Fruit fly (Drosophila melanogaster): ENCODE results near the gene Mnn1.

The Mnn1 gene

dm6 chr2L:7107890-7108289 is 51.8 kb downstream of the Mnn1 start:
- TF ChIP-seq foxo (GFP tag; optimal IDR thresholded peaks at IDR 0.05): no peak
- TF ChIP-seq CrebA (GFP tag; optimal IDR thresholded peaks at IDR 0.05; ENCODE audit: borderline replicate concordance): no peak
- TF ChIP-seq usp (GFP tag; optimal IDR thresholded peaks at IDR 0.05): no peak
- TF ChIP-seq Jra (GFP tag; optimal IDR thresholded peaks at IDR 0.05): no peak
- TF ChIP-seq dl (GFP tag; optimal IDR thresholded peaks at IDR 0.05; ENCODE audit: insufficient read depth in 1 of 2, partially characterized antibody in 2 of 2): no peak

- TF ChIP-seq CrebA (GFP tag; optimal IDR thresholded peaks at IDR 0.05; ENCODE audit: borderline replicate concordance): no peak
- no peak for TF ChIP-seq pan (optimal IDR thresholded peaks at IDR 0.05)
- TF ChIP-seq Hr83 (GFP tag; optimal IDR thresholded peaks at IDR 0.05; ENCODE audit: poor library complexity, severe bottlenecking): no peak
- no peak for TF ChIP-seq psq (GFP tag; optimal IDR thresholded peaks at IDR 0.05)
- TF ChIP-seq HLH106 (tag; optimal IDR thresholded peaks at IDR 0.05): no peak
- no peak for TF ChIP-seq Hnf4 (GFP tag; optimal IDR thresholded peaks at IDR 0.05)
- no peak for TF ChIP-seq dmrt93B (GFP tag; optimal IDR thresholded peaks at IDR 0.05)
- no peak for TF ChIP-seq Rel (GFP tag; optimal IDR thresholded peaks at IDR 0.05)
- TF ChIP-seq Rel (tag; optimal IDR thresholded peaks at IDR 0.05): no peak
- TF ChIP-seq CG9705 (GFP tag; optimal IDR thresholded peaks at IDR 0.05): no peak
- TF ChIP-seq fru (GFP tag; optimal IDR thresholded peaks at IDR 0.05): no peak
- no peak for TF ChIP-seq OdsH (GFP tag; optimal IDR thresholded peaks at IDR 0.05)
- TF ChIP-seq Vsx2 (GFP tag; optimal IDR thresholded peaks at IDR 0.05; ENCODE audit: partially characterized antibody): no peak
Measured at dm6 chr2L:7110318-7110717, 54.2 kb downstream of the Mnn1 start.
